Worm (Caenorhabditis elegans): ENCODE measurements around the gene C45B11.6.

ce11 chrV:11051921-11052320, 8.1 kb downstream of the C45B11.6 start, which contains the start of gene T04C12.33:
- TF ChIP-seq hlh-1 (tag; optimal IDR thresholded peaks at IDR 0.05) (no peak), sptf-1 (tag; optimal IDR thresholded peaks at IDR 0.05) (no peak), ces-1 (GFP tag; optimal IDR thresholded peaks at IDR 0.05) (no peak), nhr-12 (tag; optimal IDR thresholded peaks at IDR 0.05) (no peak), zip-8 (tag; optimal IDR thresholded peaks at IDR 0.05) (no peak), pha-4 (tag; optimal IDR thresholded peaks at IDR 0.05) (no peak), ztf-11 (tag; optimal IDR thresholded peaks at IDR 0.05) (no peak), nhr-2 (tag; optimal IDR thresholded peaks at IDR 0.05) (no peak), snpc-4 (tag; optimal IDR thresholded peaks at IDR 0.05) (no peak), nhr-76 (tag; optimal IDR thresholded peaks at IDR 0.05) (no peak), lin-32 (GFP tag; optimal IDR thresholded peaks at IDR 0.05) (no peak), elt-3 (tag; optimal IDR thresholded peaks at IDR 0.05) (no peak)

Measured in whole organism, mixed stage, embryonic.